Worm (Caenorhabditis elegans): ENCODE data around the gene gpa-3.

The gpa-3 gene

ce11 chrV:9342965-9343628 lies 16.5 kb downstream of the gpa-3 start:
- peak; percentile 75 for TF ChIP-seq ama-1 (optimal IDR thresholded peaks at IDR 0.05)
- TF ChIP-seq nhr-12 (tag; optimal IDR thresholded peaks at IDR 0.05) = no peak
- TF ChIP-seq unc-55 (GFP tag; optimal IDR thresholded peaks at IDR 0.05) = peak; percentile 1
- TF ChIP-seq ztf-4 (tag; optimal IDR thresholded peaks at IDR 0.05) = peak; percentile 27
- peak; percentile 29 for TF ChIP-seq gmeb-1 (tag; optimal IDR thresholded peaks at IDR 0.05)
- TF ChIP-seq lsy-2 (tag; optimal IDR thresholded peaks at IDR 0.05) = peak in 1 of 2 experiments; percentile 17

DNA sequence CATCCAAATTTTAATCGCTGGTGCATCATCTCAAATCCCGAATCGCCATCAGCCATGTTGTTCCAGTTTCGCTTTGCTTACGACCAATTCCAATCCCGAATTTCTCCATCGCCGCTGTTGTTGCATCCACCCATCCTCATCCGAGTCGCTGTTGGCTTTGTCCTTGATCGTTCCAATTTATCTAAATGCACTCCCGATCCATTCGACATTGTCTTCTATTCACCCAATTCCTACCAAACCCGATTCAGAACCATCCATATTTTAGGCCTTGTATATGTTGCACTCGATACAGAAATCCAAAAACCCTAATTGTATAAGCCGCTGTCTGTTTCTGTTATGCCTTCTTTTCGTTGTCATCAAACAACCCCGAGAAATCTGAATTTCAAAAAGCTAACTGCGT lies 19.3 kb downstream of the gpa-3 start:
- peak; percentile 42 for TF ChIP-seq nhr-129 (tag; optimal IDR thresholded peaks at IDR 0.05)
- TF ChIP-seq lsy-2 (tag; optimal IDR thresholded peaks at IDR 0.05) = peak in 1 of 2 experiments; percentile 16
- no peak for TF ChIP-seq nhr-10 (tag; optimal IDR thresholded peaks at IDR 0.05)
- TF ChIP-seq sma-9 (GFP tag; optimal IDR thresholded peaks at IDR 0.05) = peak; percentile 31
- TF ChIP-seq sma-9 (tag; optimal IDR thresholded peaks at IDR 0.05) = no peak
- TF ChIP-seq F13H6.1 (tag; optimal IDR thresholded peaks at IDR 0.05) = no peak
- peak; percentile 2 for TF ChIP-seq lin-13 (GFP tag; optimal IDR thresholded peaks at IDR 0.05)
- TF ChIP-seq ama-1 (optimal IDR thresholded peaks at IDR 0.05) = peak; percentile 78
- TF ChIP-seq sma-3 (GFP tag; optimal IDR thresholded peaks at IDR 0.05) = peak; percentile 6
- TF ChIP-seq nhr-237 (tag; optimal IDR thresholded peaks at IDR 0.05) = no peak

DNA sequence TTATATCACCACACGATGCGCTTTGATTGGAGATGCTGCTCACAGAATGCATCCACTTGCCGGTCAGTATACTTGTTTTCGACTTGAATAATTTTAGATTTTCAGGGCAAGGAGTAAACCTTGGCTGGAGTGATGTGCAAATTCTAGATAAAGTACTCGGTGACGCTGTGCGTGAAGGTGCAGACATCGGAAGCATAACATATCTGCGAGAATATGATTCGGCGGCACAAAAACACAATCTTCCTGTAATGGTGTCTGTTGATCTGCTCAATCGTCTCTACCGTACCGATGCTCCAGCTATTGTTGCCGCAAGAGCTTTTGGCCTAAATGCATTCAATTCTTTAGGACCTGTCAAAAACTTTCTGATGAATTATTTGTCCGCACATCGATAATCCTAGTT lies 21.1 kb downstream of the gpa-3 start:
- TF ChIP-seq nhr-10 (tag; optimal IDR thresholded peaks at IDR 0.05) (no peak), nhr-129 (tag; optimal IDR thresholded peaks at IDR 0.05) (peak; percentile 55), ama-1 (optimal IDR thresholded peaks at IDR 0.05) (peak; percentile 59), dmd-4 (tag; optimal IDR thresholded peaks at IDR 0.05) (no peak), sma-3 (GFP tag; optimal IDR thresholded peaks at IDR 0.05) (peak; percentile 51), sma-9 (GFP tag; optimal IDR thresholded peaks at IDR 0.05) (peak; percentile 44), sma-9 (tag; optimal IDR thresholded peaks at IDR 0.05) (no peak), blmp-1 (tag; optimal IDR thresholded peaks at IDR 0.05; ENCODE audit: insufficient read depth) (no peak), nhr-6 (tag; optimal IDR thresholded peaks at IDR 0.05) (peak; percentile 2), snpc-4 (tag; optimal IDR thresholded peaks at IDR 0.05) (no peak), nhr-25 (tag; optimal IDR thresholded peaks at IDR 0.05) (peak; percentile 21), Y55F3AM.14 (GFP tag; optimal IDR thresholded peaks at IDR 0.05) (peak; percentile 53)

- TF ChIP-seq zag-1 (tag; optimal IDR thresholded peaks at IDR 0.05) = no peak
- TF ChIP-seq lin-11 (tag; optimal IDR thresholded peaks at IDR 0.05) = no peak
- no peak for TF ChIP-seq lin-39 (tag; optimal IDR thresholded peaks at IDR 0.05)
- TF ChIP-seq ZK546.5 (tag; optimal IDR thresholded peaks at IDR 0.05) = no peak
Observed at ce11 chrV:9336462-9336861, 23.1 kb downstream of the gpa-3 start, which contains the start of gene coq-6. Gene coq-6 (plus strand): TSS chrV:9336762.

ce11 chrV:9334216-9334615 lies 25.4 kb downstream of the gpa-3 start, which contains the start of gene ucp-4:
Gene ucp-4 (plus strand): TSS chrV:9334298.
- peak; percentile 37 for TF ChIP-seq C34F6.9 (tag; optimal IDR thresholded peaks at IDR 0.05)
- TF ChIP-seq ZK546.5 (tag; optimal IDR thresholded peaks at IDR 0.05) = no peak
- TF ChIP-seq ama-1 (optimal IDR thresholded peaks at IDR 0.05) = no peak

ce11 chrV:9333316-9334048 lies 26.1 kb downstream of the gpa-3 start, which contains the start of gene acl-14:
Gene acl-14 (minus strand): TSS chrV:9333631.
- TF ChIP-seq peb-1 (tag; optimal IDR thresholded peaks at IDR 0.05) (no peak), unc-55 (GFP tag; optimal IDR thresholded peaks at IDR 0.05) (peak; percentile 8), nhr-25 (tag; optimal IDR thresholded peaks at IDR 0.05) (peak; percentile 59), sma-9 (GFP tag; optimal IDR thresholded peaks at IDR 0.05) (peak; percentile 18), sma-9 (tag; optimal IDR thresholded peaks at IDR 0.05) (no peak), nhr-6 (tag; optimal IDR thresholded peaks at IDR 0.05) (no peak), gmeb-1 (tag; optimal IDR thresholded peaks at IDR 0.05) (peak; percentile 31)

Measured in whole organism, L2 larva.